Fruit fly (Drosophila melanogaster) whole organism, pupa: Measurements from ENCODE around the gene vilya.
A peak's percentile ranks its signal among the peaks of the same experiment; 100 is the strongest.

Experiments used
- CG10348 ChIP-seq: fragments of 200-800 bp; sonication (Bioruptor generic); IDR thresholded peaks from 2 replicates; pipeline ENCODE4 v1.3.6; 2022; ENCODE audit warnings: missing biosample characterization, missing genetic modification characterization
- CG12605 ChIP-seq: fragments of 200-800 bp; sonication (Bioruptor generic); IDR thresholded peaks from 2 replicates; pipeline ENCODE4 v1.3.6; 2022; ENCODE audit warnings: missing biosample characterization, missing genetic modification characterization
- CG13204 ChIP-seq: fragments of 200-800 bp; sonication (Bioruptor generic); optimal IDR thresholded peaks from 2 replicates; lab custom pipeline; 2018; ENCODE audit warnings: missing biosample characterization, mild to moderate bottlenecking, missing genetic modification characterization, moderate library complexity
- CG14655 ChIP-seq: fragments of 200-800 bp; sonication (Bioruptor generic); optimal IDR thresholded peaks from 3 replicates; lab custom pipeline; 2017; ENCODE audit warnings: mild to moderate bottlenecking, missing biosample characterization, missing genetic modification reagents, missing genetic modification characterization
- CG15710 ChIP-seq: fragments of 200-800 bp; sonication (Bioruptor generic); optimal IDR thresholded peaks from 2 replicates; lab custom pipeline; 2018; ENCODE audit warnings: missing biosample characterization, mild to moderate bottlenecking, missing genetic modification characterization, moderate library complexity
- CG17806 ChIP-seq: fragments of 200-800 bp; sonication (Bioruptor generic); optimal IDR thresholded peaks from 2 replicates; lab custom pipeline; 2018; ENCODE audit warnings: missing biosample characterization, mild to moderate bottlenecking, missing genetic modification characterization, moderate library complexity
- CG32121 ChIP-seq: fragments of 200-800 bp; sonication (Bioruptor generic); IDR thresholded peaks from 2 replicates; pipeline ENCODE4 v1.3.6; 2022; ENCODE audit warnings: missing biosample characterization, missing genetic modification characterization
- CG34367 ChIP-seq: fragments of 200-800 bp; sonication (Bioruptor generic); optimal IDR thresholded peaks from 2 replicates; lab custom pipeline; 2018; ENCODE audit warnings: missing biosample characterization, mild to moderate bottlenecking, missing genetic modification characterization
- CG4496 ChIP-seq: fragments of 200-800 bp; sonication (Bioruptor generic); IDR thresholded peaks from 3 replicates; pipeline ENCODE4 v1.3.6; 2022; ENCODE audit warnings: missing biosample characterization, missing genetic modification characterization
- CG8159 ChIP-seq: fragments of 200-800 bp; sonication (Bioruptor generic); optimal IDR thresholded peaks from 3 replicates; lab custom pipeline; 2018; ENCODE audit warnings: missing biosample characterization, mild to moderate bottlenecking, missing genetic modification characterization, moderate library complexity
- CG8301 ChIP-seq: fragments of 200-800 bp; sonication (Bioruptor generic); optimal IDR thresholded peaks from 2 replicates; lab custom pipeline; 2018; ENCODE audit warnings: missing biosample characterization, mild to moderate bottlenecking, missing genetic modification characterization
- CG9948 ChIP-seq: fragments of 200-800 bp; sonication (Bioruptor generic); optimal IDR thresholded peaks from 2 replicates; lab custom pipeline; 2018; ENCODE audit warnings: missing biosample characterization, mild to moderate bottlenecking, missing genetic modification characterization, moderate library complexity
- D1 ChIP-seq: fragments of 200-800 bp; sonication (Bioruptor generic); optimal IDR thresholded peaks from 2 replicates; lab custom pipeline; 2018; ENCODE audit warnings: missing biosample characterization, mild to moderate bottlenecking, missing genetic modification characterization, moderate library complexity
- EcR ChIP-seq: fragments of 200-800 bp; sonication (Bioruptor generic); optimal IDR thresholded peaks from 3 replicates; lab custom pipeline; 2019; ENCODE audit warnings: missing biosample characterization, missing genetic modification characterization, mild to moderate bottlenecking, moderate library complexity, missing genetic modification reagents
- Ets98B ChIP-seq: fragments of 200-800 bp; sonication (Bioruptor generic); IDR thresholded peaks from 2 replicates; pipeline ENCODE4 v1.3.6; 2022; ENCODE audit warnings: missing biosample characterization, missing genetic modification characterization
- Pif1A ChIP-seq: fragments of 200-800 bp; sonication (Bioruptor generic); optimal IDR thresholded peaks from 3 replicates; lab custom pipeline; 2016; ENCODE audit warnings: missing biosample characterization, missing genetic modification characterization
- Pif1B ChIP-seq: fragments of 200-800 bp; sonication (Bioruptor generic); optimal IDR thresholded peaks from 3 replicates; lab custom pipeline; 2016; ENCODE audit warnings: missing biosample characterization, missing genetic modification characterization
- Snoo ChIP-seq: fragments of 200-800 bp; sonication (Bioruptor generic); optimal IDR thresholded peaks from 3 replicates; lab custom pipeline; 2017; ENCODE audit warnings: missing biosample characterization, mild to moderate bottlenecking, missing genetic modification characterization, inconsistent platforms
- fd96Ca ChIP-seq: fragments of 200-800 bp; sonication (Bioruptor generic); IDR thresholded peaks from 3 replicates; pipeline ENCODE4 v1.3.6; 2022; ENCODE audit warnings: missing biosample characterization, missing genetic modification characterization
- gl ChIP-seq: fragments of 200-800 bp; sonication (Bioruptor generic); optimal IDR thresholded peaks from 2 replicates; lab custom pipeline; 2018; ENCODE audit warnings: missing biosample characterization, mild to moderate bottlenecking, missing genetic modification characterization
- rn ChIP-seq: fragments of 200-800 bp; sonication (Bioruptor generic); IDR thresholded peaks from 2 replicates; pipeline ENCODE4 v1.3.6; 2022; ENCODE audit warnings: missing biosample characterization, missing genetic modification characterization

vilya gene

dm6 chrX:2713776-2714175 lies 12.7 kb upstream of the vilya start, which contains the start of the genes CG2685 and CG2694:
CG2685 (minus strand) TSS chrX:2713960.
CG2694 (plus strand) TSS chrX:2714079.
- TF ChIP-seq CG4496 (no peak), Ets98B (GFP tag; lab: Robert Waterston, UW) (no peak), D1 (tag; lab: Kevin White, UChicago) (no peak), CG34367 (no peak), Snoo (tag; lab: Kevin White, UChicago) (no peak)

dm6 chrX:2714730-2715129 lies 11.7 kb upstream of the vilya start:
- 0 out of 3 replicates have a peak, but pooled peaks have one; percentile 17 for TF ChIP-seq CG4496
- TF ChIP-seq Ets98B (GFP tag; lab: Robert Waterston, UW): 0 out of 2 replicates have a peak, but pooled peaks have one; percentile 8
- TF ChIP-seq fd96Ca (GFP tag; lab: Robert Waterston, UW): peak; percentile 54; the same call in 1 of the 3 replicates
- no peak for TF ChIP-seq CG12605 (GFP tag; lab: Robert Waterston, UW)

- TF ChIP-seq CG4496 (no peak), Snoo (tag; lab: Kevin White, UChicago) (no peak), CG32121 (no peak), CG8301 (tag; lab: Kevin White, UChicago) (no peak), CG34367 (no peak), CG8159 (tag; lab: Kevin White, UChicago) (no peak), CG9948 (no peak), gl (tag; lab: Kevin White, UChicago) (no peak), Pif1A (GFP tag; lab: Kevin White, UChicago) (no peak), CG17806 (tag; lab: Kevin White, UChicago) (no peak), EcR (GFP tag; lab: Kevin White, UChicago) (no peak), D1 (tag; lab: Kevin White, UChicago) (no peak), CG15710 (tag; lab: Kevin White, UChicago) (no peak)
Observed at dm6 chrX:2720122-2720521, 6.4 kb upstream of the vilya start, which contains the start of gene CG2701. CG2701 (minus strand) TSS chrX:2720327.

- TF ChIP-seq CG32121 (no peak), fd96Ca (GFP tag; lab: Robert Waterston, UW) (no peak), gl (tag; lab: Kevin White, UChicago) (no peak), CG13204 (GFP tag; lab: Kevin White, UChicago) (no peak), CG10348 (no peak), EcR (GFP tag; lab: Kevin White, UChicago) (no peak), CG14655 (no peak), CG34367 (no peak), CG12605 (GFP tag; lab: Robert Waterston, UW) (no peak), Snoo (tag; lab: Kevin White, UChicago) (no peak), D1 (tag; lab: Kevin White, UChicago) (no peak), CG15710 (tag; lab: Kevin White, UChicago) (no peak), CG8159 (tag; lab: Kevin White, UChicago) (no peak), Ets98B (GFP tag; lab: Robert Waterston, UW) (no peak), CG4496 (no peak), Pif1A (GFP tag; lab: Kevin White, UChicago) (no peak), CG9948 (no peak), Pif1B (no peak), rn (no peak), CG17806 (tag; lab: Kevin White, UChicago) (no peak)
Observed at dm6 chrX:2727506-2727905, 1.0 kb downstream of the vilya start, which contains the start of gene dwg. dwg (plus strand) TSS chrX:2727698.

dm6 chrX:2732127-2732526 lies 5.6 kb downstream of the vilya start, which contains the start of the genes ttm50 and CG2712:
ttm50 (minus strand) TSS chrX:2732190.
CG2712 (plus strand) TSS chrX:2732469.
- TF ChIP-seq Snoo (tag; lab: Kevin White, UChicago) (no peak), gl (tag; lab: Kevin White, UChicago) (no peak), CG10348 (no peak), Pif1B (no peak), CG32121 (no peak; the same call in 1 of the 2 replicates), CG34367 (peak; percentile 40), D1 (tag; lab: Kevin White, UChicago) (no peak), Ets98B (GFP tag; lab: Robert Waterston, UW) (no peak), CG12605 (GFP tag; lab: Robert Waterston, UW) (no peak), CG4496 (peak; percentile 61; the same call in 2 of the 3 replicates), CG8159 (tag; lab: Kevin White, UChicago) (peak; percentile 61), rn (no peak), fd96Ca (GFP tag; lab: Robert Waterston, UW) (peak; percentile 52; the same call in 1 of the 3 replicates), Pif1A (GFP tag; lab: Kevin White, UChicago) (no peak), CG9948 (peak; percentile 16), CG15710 (tag; lab: Kevin White, UChicago) (peak; percentile 59), CG8301 (tag; lab: Kevin White, UChicago) (no peak), EcR (GFP tag; lab: Kevin White, UChicago) (no peak), CG13204 (GFP tag; lab: Kevin White, UChicago) (no peak), CG14655 (no peak), CG17806 (tag; lab: Kevin White, UChicago) (peak; percentile 19)

dm6 chrX:2738663-2739062 lies 12.2 kb downstream of the vilya start, which contains the start of gene crm:
crm (minus strand) TSS chrX:2738773.
- TF ChIP-seq CG4496 (0 out of 3 replicates have a peak, but pooled peaks have one; percentile 24), fd96Ca (GFP tag; lab: Robert Waterston, UW) (no peak; the same call in 2 of the 3 replicates), CG10348 (no peak), CG34367 (no peak), Pif1B (no peak)
- TF ChIP-seq, all 21 proteins: peak for 1
